Worm (Caenorhabditis elegans) whole organism, mixed stage, embryonic: ENCODE measurements around the gene T16A1.4.

Experiments used
- bed-3 ChIP-seq: fragments of 200-800 bp; sonication (Bioruptor generic); optimal IDR thresholded peaks from 3 replicates; lab custom pipeline; 2018; ENCODE audit warnings: mild to moderate bottlenecking, missing genetic modification characterization, moderate library complexity, missing compliant biosample characterization
- ceh-43 ChIP-seq: fragments of 200-800 bp; sonication (Bioruptor generic); optimal IDR thresholded peaks from 2 replicates; lab custom pipeline; 2018; ENCODE audit warnings: mild to moderate bottlenecking, missing genetic modification characterization, moderate library complexity, missing compliant biosample characterization
- drap-1 ChIP-seq: fragments of 200-800 bp; sonication (Bioruptor generic); optimal IDR thresholded peaks from 3 replicates; lab custom pipeline; 2018; ENCODE audit warnings: mild to moderate bottlenecking, missing genetic modification characterization, missing compliant biosample characterization
- elt-1 ChIP-seq: sonication (generic microtip); optimal IDR thresholded peaks from 2 replicates; lab custom pipeline; 2017; ENCODE audit warnings: missing genetic modification characterization, mild to moderate bottlenecking, missing compliant biosample characterization, antibody characterized with exemption, moderate library complexity, borderline replicate concordance; ENCODE audit not compliant: insufficient read depth
- lin-13 ChIP-seq: fragments of 150-350 bp; optimal IDR thresholded peaks from 2 replicates; lab custom pipeline; 2014; ENCODE audit warnings: missing biosample characterization, missing genetic modification characterization
- mab-5 ChIP-seq: fragments of 150-350 bp; optimal IDR thresholded peaks from 2 replicates; lab custom pipeline; 2014; ENCODE audit warnings: missing biosample characterization, missing genetic modification characterization
- nhr-237 ChIP-seq: fragments of 150-350 bp; optimal IDR thresholded peaks from 2 replicates; lab custom pipeline; 2014; ENCODE audit warnings: missing biosample characterization, missing genetic modification characterization
- pha-4 ChIP-seq: fragments of 150-350 bp; optimal IDR thresholded peaks from 2 replicates; lab custom pipeline; 2018; ENCODE audit warnings: missing biosample characterization, missing genetic modification reagents, missing genetic modification characterization
- snpc-4 ChIP-seq: fragments of 150-350 bp; optimal IDR thresholded peaks from 2 replicates; lab custom pipeline; 2014; ENCODE audit warnings: missing biosample characterization, missing genetic modification characterization
- unc-62 ChIP-seq: fragments of 150-350 bp; optimal IDR thresholded peaks from 2 replicates; lab custom pipeline; 2014; ENCODE audit warnings: missing biosample characterization, missing genetic modification reagents, missing genetic modification characterization
- ztf-11 ChIP-seq: fragments of 150-350 bp; optimal IDR thresholded peaks from 2 replicates; lab custom pipeline; 2014; ENCODE audit warnings: missing biosample characterization, missing genetic modification characterization

DNA sequence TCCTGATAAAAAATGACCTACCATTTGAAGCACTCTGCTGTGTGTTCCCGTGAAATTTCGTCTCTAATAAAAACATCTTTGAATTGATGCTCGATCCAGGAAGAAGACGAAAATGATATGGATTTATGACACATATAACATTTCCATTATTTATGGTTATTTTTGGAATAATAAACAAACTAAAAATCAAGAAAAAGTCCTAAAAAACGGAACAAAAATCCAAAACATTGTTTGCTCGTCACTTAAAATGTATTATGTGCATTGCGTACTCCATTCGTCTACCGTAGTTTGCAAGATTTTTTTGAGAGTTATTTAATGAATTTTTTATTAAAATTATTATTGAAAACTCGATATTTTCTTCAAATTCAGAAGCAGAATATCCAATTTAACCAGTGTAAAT lies 38.9 kb upstream of the T16A1.4 start, which contains the start of gene bath-20:
- no peak for TF ChIP-seq snpc-4 (tag; lab: Kevin White, UChicago)
- no peak for TF ChIP-seq bed-3 (GFP tag; lab: Kevin White, UChicago)
- no peak for TF ChIP-seq elt-1 (tag; lab: Kevin White, UChicago)
- TF ChIP-seq ceh-43 (GFP tag; lab: Kevin White, UChicago), result no peak
- no peak for TF ChIP-seq drap-1 (GFP tag; lab: Kevin White, UChicago)
- TF ChIP-seq ztf-11, result no peak
- TF ChIP-seq unc-62, result no peak
- TF ChIP-seq lin-13 (tag; lab: Kevin White, UChicago), result no peak
- TF ChIP-seq pha-4 (tag; lab: Kevin White, UChicago), result no peak
- TF ChIP-seq nhr-237 (tag; lab: Kevin White, UChicago), result no peak
- TF ChIP-seq mab-5 (tag; lab: Kevin White, UChicago), result no peak
